Fruit fly (Drosophila melanogaster) whole organism, embryonic: ENCODE measurements around the gene dgt2.

Experiments
- Antp ChIP-seq: fragments of 200-800 bp; sonication (Bioruptor generic); optimal IDR thresholded peaks from 3 replicates; lab custom pipeline; 2016; ENCODE audit warnings: missing biosample characterization, missing genetic modification characterization
- Bteb2 ChIP-seq: fragments of 200-800 bp; sonication (Bioruptor generic); optimal IDR thresholded peaks from 2 replicates; lab custom pipeline; 2016; ENCODE audit warnings: missing biosample characterization, missing genetic modification characterization
- CG10274 ChIP-seq: fragments of 200-800 bp; sonication (Bioruptor generic); optimal IDR thresholded peaks from 3 replicates; lab custom pipeline; 2017; ENCODE audit warnings: missing biosample characterization, mild to moderate bottlenecking, missing genetic modification characterization
- CG10565 ChIP-seq: fragments of 200-800 bp; sonication (Bioruptor generic); optimal IDR thresholded peaks from 3 replicates; lab custom pipeline; 2016; ENCODE audit warnings: missing biosample characterization, mild to moderate bottlenecking, missing genetic modification characterization
- CG10654 ChIP-seq: fragments of 200-800 bp; sonication (Bioruptor generic); optimal IDR thresholded peaks from 2 replicates; lab custom pipeline; 2016; ENCODE audit warnings: missing biosample characterization, missing genetic modification characterization
- CG11695 ChIP-seq: fragments of 200-800 bp; sonication (Bioruptor generic); IDR thresholded peaks from 3 replicates; pipeline ENCODE4 v1.3.6; 2022; ENCODE audit warnings: missing biosample characterization, missing genetic modification characterization
- CG12071 ChIP-seq: fragments of 200-800 bp; sonication (Bioruptor generic); optimal IDR thresholded peaks from 3 replicates; lab custom pipeline; 2018; ENCODE audit warnings: missing biosample characterization, mild to moderate bottlenecking, missing genetic modification characterization
- CG12391 ChIP-seq: fragments of 200-800 bp; sonication (Bioruptor generic); optimal IDR thresholded peaks from 3 replicates; lab custom pipeline; 2018; ENCODE audit warnings: missing biosample characterization, mild to moderate bottlenecking, missing genetic modification characterization, moderate library complexity
- CG12659 ChIP-seq: fragments of 200-800 bp; sonication (Bioruptor generic); optimal IDR thresholded peaks from 3 replicates; lab custom pipeline; 2017; ENCODE audit warnings: mild to moderate bottlenecking, missing biosample characterization, missing genetic modification reagents, missing genetic modification characterization
- CG14014 ChIP-seq: fragments of 200-800 bp; sonication (Bioruptor generic); IDR thresholded peaks from 2 replicates; pipeline ENCODE4 v1.3.6; 2022; ENCODE audit warnings: missing biosample characterization, missing genetic modification characterization
- CG14965 ChIP-seq: fragments of 200-800 bp; sonication (Bioruptor generic); optimal IDR thresholded peaks from 2 replicates; lab custom pipeline; 2016; ENCODE audit warnings: missing biosample characterization, missing genetic modification characterization, borderline replicate concordance
- CG1832 ChIP-seq: fragments of 200-800 bp; sonication (Bioruptor generic); optimal IDR thresholded peaks from 2 replicates; lab custom pipeline; 2017; ENCODE audit warnings: missing biosample characterization, mild to moderate bottlenecking, missing genetic modification characterization, inconsistent platforms
- CG18619 ChIP-seq: fragments of 200-800 bp; sonication (Bioruptor generic); optimal IDR thresholded peaks from 3 replicates; lab custom pipeline; 2017; ENCODE audit warnings: missing biosample characterization, mild to moderate bottlenecking, missing genetic modification characterization
- CG2678 ChIP-seq: fragments of 200-800 bp; sonication (Bioruptor generic); optimal IDR thresholded peaks from 3 replicates; lab custom pipeline; 2019; ENCODE audit warnings: missing biosample characterization, mild to moderate bottlenecking, missing genetic modification characterization, moderate library complexity
- CG30431 ChIP-seq: fragments of 200-800 bp; sonication (Bioruptor generic); optimal IDR thresholded peaks from 2 replicates; lab custom pipeline; 2017; ENCODE audit warnings: missing biosample characterization, missing genetic modification characterization
- CG5245 ChIP-seq: fragments of 200-800 bp; sonication (Bioruptor generic); optimal IDR thresholded peaks from 3 replicates; lab custom pipeline; 2016; ENCODE audit warnings: missing biosample characterization, missing genetic modification characterization
- CG6813 ChIP-seq: fragments of 200-800 bp; sonication (Bioruptor generic); optimal IDR thresholded peaks from 2 replicates; lab custom pipeline; 2017; ENCODE audit warnings: missing biosample characterization, missing genetic modification characterization, mild to moderate bottlenecking, moderate library complexity, missing genetic modification reagents
- CG7786 ChIP-seq: fragments of 200-800 bp; sonication (Bioruptor generic); optimal IDR thresholded peaks from 2 replicates; lab custom pipeline; 2016; ENCODE audit warnings: missing biosample characterization, missing genetic modification characterization
- Dek ChIP-seq: fragments of 200-800 bp; sonication (Bioruptor generic); optimal IDR thresholded peaks from 3 replicates; lab custom pipeline; 2019; ENCODE audit warnings: missing biosample characterization, mild to moderate bottlenecking, missing genetic modification characterization, moderate library complexity
- Dfd ChIP-seq, 2 experiments: fragments of >200 bp; optimal IDR thresholded peaks; 2 replicates each; lab custom pipeline; 2017; ENCODE audit warnings: missing biosample characterization in 2 of 2, missing genetic modification characterization in 2 of 2
- Drgx ChIP-seq: fragments of 200-800 bp; sonication (Bioruptor generic); IDR thresholded peaks from 2 replicates; pipeline ENCODE4 v1.3.6; 2022; ENCODE audit warnings: missing biosample characterization, missing genetic modification characterization
- HLHmδ ChIP-seq: fragments of 200-800 bp; sonication (Bioruptor generic); optimal IDR thresholded peaks from 2 replicates; lab custom pipeline; 2018; ENCODE audit warnings: missing biosample characterization, mild to moderate bottlenecking, missing genetic modification characterization, moderate library complexity
- HmgD ChIP-seq: fragments of 200-800 bp; sonication (Bioruptor generic); optimal IDR thresholded peaks from 3 replicates; lab custom pipeline; 2016; ENCODE audit warnings: missing biosample characterization, missing genetic modification characterization
- NC2β ChIP-seq: fragments of 200-800 bp; sonication (Bioruptor generic); optimal IDR thresholded peaks from 2 replicates; lab custom pipeline; 2016; ENCODE audit warnings: missing biosample characterization, missing genetic modification characterization
- Neu2 ChIP-seq: fragments of 200-800 bp; sonication (Bioruptor generic); optimal IDR thresholded peaks from 3 replicates; lab custom pipeline; 2016; ENCODE audit warnings: missing biosample characterization, missing genetic modification characterization, borderline replicate concordance
- Side ChIP-seq: fragments of 200-800 bp; sonication (Bioruptor generic); optimal IDR thresholded peaks from 2 replicates; lab custom pipeline; 2016; ENCODE audit warnings: missing biosample characterization, missing genetic modification characterization
- Spps ChIP-seq: fragments of 200-800 bp; sonication (Bioruptor generic); optimal IDR thresholded peaks from 2 replicates; lab custom pipeline; 2018; ENCODE audit warnings: missing biosample characterization, mild to moderate bottlenecking, missing genetic modification characterization
- Usf ChIP-seq: fragments of 200-800 bp; sonication (Bioruptor generic); optimal IDR thresholded peaks from 2 replicates; lab custom pipeline; 2017; ENCODE audit warnings: missing genotype, missing biosample characterization, missing genetic modification characterization
- ap ChIP-seq: fragments of 200-800 bp; sonication (Bioruptor generic); IDR thresholded peaks from 2 replicates; pipeline ENCODE4 v1.3.6; 2022; ENCODE audit warnings: missing biosample characterization, missing genetic modification characterization
- caup ChIP-seq: fragments of 200-800 bp; sonication (Bioruptor generic); optimal IDR thresholded peaks from 3 replicates; lab custom pipeline; 2017; ENCODE audit warnings: missing biosample characterization, mild to moderate bottlenecking, missing genetic modification characterization, moderate library complexity; ENCODE audit not compliant: severe bottlenecking
- exex ChIP-seq: fragments of 200-800 bp; sonication (Bioruptor generic); optimal IDR thresholded peaks from 4 replicates; lab custom pipeline; 2018; ENCODE audit warnings: missing biosample characterization, mild to moderate bottlenecking, missing genetic modification characterization, moderate library complexity
- fd3F ChIP-seq: fragments of 200-800 bp; sonication (Bioruptor generic); optimal IDR thresholded peaks from 2 replicates; lab custom pipeline; 2018; ENCODE audit warnings: missing biosample characterization, mild to moderate bottlenecking, missing genetic modification characterization, moderate library complexity
- fd96Cb ChIP-seq: fragments of 200-800 bp; sonication (Bioruptor generic); optimal IDR thresholded peaks from 2 replicates; lab custom pipeline; 2018; ENCODE audit warnings: missing biosample characterization, mild to moderate bottlenecking, missing genetic modification characterization, moderate library complexity
- fru ChIP-seq: fragments of >200 bp; optimal IDR thresholded peaks from 2 replicates; lab custom pipeline; 2017
- ftz-f1 ChIP-seq: fragments of 200-800 bp; sonication (Bioruptor generic); optimal IDR thresholded peaks from 2 replicates; lab custom pipeline; 2016; ENCODE audit warnings: missing biosample characterization, missing genetic modification characterization
- gce ChIP-seq: fragments of 200-800 bp; sonication (Bioruptor generic); IDR thresholded peaks from 3 replicates; pipeline ENCODE4 v1.3.6; 2022; ENCODE audit warnings: missing biosample characterization, missing genetic modification characterization
- grau ChIP-seq: fragments of 200-800 bp; optimal IDR thresholded peaks from 3 replicates; lab custom pipeline; 2019; ENCODE audit warnings: missing biosample characterization, mild to moderate bottlenecking, missing genetic modification characterization, moderate library complexity
- ind ChIP-seq: fragments of 200-800 bp; sonication (Bioruptor generic); optimal IDR thresholded peaks from 3 replicates; lab custom pipeline; 2016; ENCODE audit warnings: missing biosample characterization, missing genetic modification characterization
- klu ChIP-seq: fragments of 200-800 bp; sonication (Bioruptor generic); IDR thresholded peaks from 2 replicates; pipeline ENCODE4 v1.3.6; 2022; ENCODE audit warnings: missing biosample characterization, missing genetic modification characterization
- otp ChIP-seq: fragments of 200-800 bp; sonication (Bioruptor generic); IDR thresholded peaks from 3 replicates; pipeline ENCODE4, ENCODE4 v1.3.6; 2022; ENCODE audit warnings: missing biosample characterization, missing genetic modification characterization
- pnt ChIP-seq: fragments of 200-800 bp; sonication (Bioruptor generic); optimal IDR thresholded peaks from 3 replicates; lab custom pipeline; 2016; ENCODE audit warnings: missing biosample characterization, missing genetic modification characterization
- pzg ChIP-seq: fragments of 200-800 bp; sonication (Bioruptor generic); optimal IDR thresholded peaks from 3 replicates; lab custom pipeline; 2018; ENCODE audit warnings: missing biosample characterization, mild to moderate bottlenecking, missing genetic modification characterization, moderate library complexity
- sd ChIP-seq: fragments of 200-800 bp; sonication (Bioruptor generic); optimal IDR thresholded peaks from 3 replicates; lab custom pipeline; 2018; ENCODE audit warnings: missing biosample characterization, mild to moderate bottlenecking, missing genetic modification characterization, moderate library complexity
- sima ChIP-seq: fragments of 200-800 bp; sonication (Bioruptor generic); optimal IDR thresholded peaks from 2 replicates; lab custom pipeline; 2016; ENCODE audit warnings: missing biosample characterization, missing genetic modification characterization
- slou ChIP-seq: fragments of 200-800 bp; sonication (Bioruptor generic); optimal IDR thresholded peaks from 3 replicates; lab custom pipeline; 2016; ENCODE audit warnings: missing biosample characterization, missing genetic modification characterization
- so ChIP-seq: fragments of 200-800 bp; sonication (Bioruptor generic); IDR thresholded peaks from 3 replicates; pipeline ENCODE4 v1.3.6; 2022; ENCODE audit warnings: missing biosample characterization, missing genetic modification characterization
- tio ChIP-seq: fragments of 200-800 bp; sonication (Bioruptor generic); optimal IDR thresholded peaks from 2 replicates; lab custom pipeline; 2017; ENCODE audit warnings: missing biosample characterization, missing genetic modification characterization, inconsistent platforms
- tll ChIP-seq, 2 experiments: fragments of 200-800 bp in 1 of 2; fragments of >200 bp in 1 of 2; sonication (Bioruptor generic) in 1 of 2; optimal IDR thresholded peaks; 2 replicates each; lab custom pipeline; 2017 to 2019; ENCODE audit warnings: missing biosample characterization in 2 of 2, missing genetic modification characterization in 2 of 2, mild to moderate bottlenecking in 1 of 2, moderate library complexity in 1 of 2
- tna ChIP-seq: fragments of 200-800 bp; sonication (Bioruptor generic); IDR thresholded peaks from 2 replicates; pipeline ENCODE4 v1.3.6; 2022; ENCODE audit warnings: missing biosample characterization, missing genetic modification characterization; ENCODE audit not compliant: partially characterized antibody

Gene dgt2

dm6 chr2L:12006397-12007330 is 16.9 kb downstream of the dgt2 start (continued):
- TF ChIP-seq CG14965 (GFP tag; lab: Kevin White, UChicago) (peak; percentile 12), NC2β (GFP tag; lab: Kevin White, UChicago) (peak; percentile 13), Antp (GFP tag; lab: Kevin White, UChicago) (peak; percentile 65), CG6813 (GFP tag; lab: Kevin White, UChicago) (peak; percentile 92), CG14014 (GFP tag; lab: Robert Waterston, UW) (no peak), caup (GFP tag; lab: Kevin White, UChicago) (peak; percentile 94), ind (GFP tag; lab: Kevin White, UChicago) (peak; percentile 92), exex (tag; lab: Kevin White, UChicago) (peak; percentile 75), fd96Cb (tag; lab: Kevin White, UChicago) (peak; percentile 96), HmgD (GFP tag; lab: Kevin White, UChicago) (no peak), CG10274 (peak; percentile 95), Side (GFP tag; lab: Kevin White, UChicago) (peak; percentile 34), Drgx (GFP tag; lab: Robert Waterston, UW) (no peak), fd3F (GFP tag; lab: Kevin White, UChicago) (peak; percentile 92), pzg (GFP tag; lab: Kevin White, UChicago) (no peak), CG11695 (GFP tag; lab: Robert Waterston, UW) (no peak), gce (no peak), tll (GFP tag; optimal IDR thresholded peaks at IDR 0.05; lab: Kevin White, UChicago) (no peak), Dek (tag; lab: Kevin White, UChicago) (peak; percentile 95), fru (no peak), sima (GFP tag; lab: Kevin White, UChicago) (no peak), CG12071 (GFP tag; lab: Kevin White, UChicago) (no peak), CG2678 (peak; percentile 99), CG10654 (GFP tag; lab: Kevin White, UChicago) (peak; percentile 88), CG12391 (tag; lab: Kevin White, UChicago) (peak; percentile 98), CG1832 (GFP tag; lab: Kevin White, UChicago) (peak; percentile 94), CG5245 (GFP tag; lab: Kevin White, UChicago) (peak; percentile 81), Spps (tag; lab: Kevin White, UChicago) (peak; percentile 84), so (GFP tag; lab: Robert Waterston, UW) (no peak), slou (GFP tag; lab: Kevin White, UChicago) (peak; percentile 89), ftz-f1 (GFP tag; lab: Kevin White, UChicago) (peak; percentile 100), tna (no peak), Bteb2 (peak; percentile 30), klu (no peak), CG18619 (peak; percentile 97), sd (tag; lab: Kevin White, UChicago) (peak; percentile 56), Usf (GFP tag; lab: Kevin White, UChicago) (peak; percentile 94), otp (GFP tag; lab: Robert Waterston, UW) (no peak), CG12659 (GFP tag; lab: Kevin White, UChicago) (peak; percentile 97), Neu2 (GFP tag; lab: Kevin White, UChicago) (no peak), Dfd (GFP tag; optimal IDR thresholded peaks at IDR 0.05; lab: Kevin White, UChicago) (no peak), CG7786 (GFP tag; lab: Kevin White, UChicago) (peak; percentile 75), HLHmδ (peak; percentile 56), CG30431 (peak; percentile 87), CG10565 (peak; percentile 58), pnt (peak; percentile 58), grau (tag; lab: Kevin White, UChicago) (peak; percentile 97), ap (GFP tag; lab: Robert Waterston, UW) (no peak), tio (GFP tag; lab: Kevin White, UChicago) (peak; percentile 96)
